Fruit fly (Drosophila melanogaster): ENCODE data around the gene CG13658.

DNA sequence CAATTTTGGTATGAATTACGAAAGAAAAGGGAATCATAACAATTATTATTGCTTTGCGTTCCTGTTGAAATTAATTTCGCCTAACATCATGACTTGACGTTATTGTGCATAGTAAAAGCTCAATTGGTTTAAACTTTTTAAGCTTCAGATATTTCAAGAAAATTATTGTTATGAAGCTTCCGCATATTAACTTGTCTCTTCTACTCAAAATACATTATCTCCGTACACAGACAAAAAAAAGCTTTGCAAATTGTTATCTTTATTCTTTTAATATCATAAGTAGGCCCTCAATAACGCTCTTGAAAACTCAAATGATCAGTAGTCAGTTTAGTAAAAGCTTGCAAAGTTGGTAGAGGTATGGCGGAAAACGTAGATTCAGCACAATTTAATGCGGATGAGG is at the start of gene CG13658:
- TF ChIP-seq CG8478 (optimal IDR thresholded peaks at IDR 0.05) (no peak), CTCF (optimal IDR thresholded peaks at IDR 0.05) (no peak)

All from S2 (cell line).